Worm (Caenorhabditis elegans) whole organism, young adult: ENCODE results near the gene F56F10.1.

Experiments
- B0019.2 ChIP-seq: fragments of 200-800 bp; sonication (Bioruptor generic); conservative IDR thresholded peaks from 2 replicates; pipeline ENCODE4 v1.3.6; 2022; ENCODE audit warnings: missing genetic modification reagents, missing genetic modification characterization, missing compliant biosample characterization
- B0336.3 ChIP-seq: fragments of 200-800 bp; sonication (Bioruptor generic); IDR thresholded peaks from 2 replicates; pipeline ENCODE4 v1.3.6; 2022; ENCODE audit warnings: missing genetic modification characterization, missing compliant biosample characterization
- D2030.7 ChIP-seq: fragments of 200-800 bp; sonication (Bioruptor generic); IDR thresholded peaks from 2 replicates; pipeline ENCODE4 v1.3.6; 2022; ENCODE audit warnings: missing genetic modification reagents, missing genetic modification characterization, missing compliant biosample characterization
- F10E7.11 ChIP-seq: sonication (generic microtip); optimal IDR thresholded peaks from 2 replicates; lab custom pipeline; 2017; ENCODE audit warnings: mild to moderate bottlenecking, missing genetic modification characterization, moderate library complexity, missing compliant biosample characterization
- F23B12.7 ChIP-seq: sonication (generic microtip); optimal IDR thresholded peaks from 2 replicates; lab custom pipeline; 2017; ENCODE audit warnings: missing genetic modification characterization, mild to moderate bottlenecking, missing compliant biosample characterization, antibody characterized with exemption, moderate library complexity; ENCODE audit not compliant: insufficient read depth
- F39B2.1 ChIP-seq: fragments of 200-800 bp; sonication (Bioruptor generic); IDR thresholded peaks from 2 replicates; pipeline ENCODE4 v1.3.6; 2022; ENCODE audit warnings: missing genetic modification reagents, missing genetic modification characterization, missing compliant biosample characterization
- F52B5.7 ChIP-seq: sonication (generic microtip); optimal IDR thresholded peaks from 2 replicates; lab custom pipeline; 2016; ENCODE audit warnings: mild to moderate bottlenecking, missing genetic modification characterization, missing compliant biosample characterization
- Y53F4B.3 ChIP-seq: fragments of 200-800 bp; sonication (Bioruptor generic); IDR thresholded peaks from 2 replicates; pipeline ENCODE4 v1.3.6; 2022; ENCODE audit warnings: missing genetic modification reagents, missing genetic modification characterization, missing compliant biosample characterization
- Y53G8AR.9 ChIP-seq: fragments of 200-800 bp; sonication (Bioruptor generic); conservative IDR thresholded peaks from 2 replicates; pipeline ENCODE4 v1.3.6; 2022; ENCODE audit warnings: missing genetic modification reagents, missing genetic modification characterization, missing compliant biosample characterization
- Y67H2A.10 ChIP-seq: fragments of 200-800 bp; sonication (Bioruptor generic); conservative IDR thresholded peaks from 2 replicates; pipeline ENCODE4 v1.3.6; 2022; ENCODE audit warnings: missing genetic modification reagents, missing genetic modification characterization, missing compliant biosample characterization
- ZK185.1 ChIP-seq: sonication (generic microtip); optimal IDR thresholded peaks from 2 replicates; lab custom pipeline; 2016; ENCODE audit warnings: mild to moderate bottlenecking, missing genetic modification characterization, missing compliant biosample characterization; ENCODE audit not compliant: poor library complexity, severe bottlenecking
- akir-1 ChIP-seq: fragments of 200-800 bp; sonication (Bioruptor generic); optimal IDR thresholded peaks from 2 replicates; lab custom pipeline; 2018; ENCODE audit warnings: mild to moderate bottlenecking, missing genetic modification characterization, moderate library complexity, missing compliant biosample characterization
- aptf-3 ChIP-seq: fragments of 200-800 bp; sonication (Bioruptor generic); IDR thresholded peaks from 2 replicates; pipeline ENCODE4 v1.3.6; 2022; ENCODE audit warnings: missing genetic modification characterization, missing compliant biosample characterization
- atf-7 ChIP-seq: sonication (generic microtip); optimal IDR thresholded peaks from 2 replicates; lab custom pipeline; 2017; ENCODE audit warnings: mild to moderate bottlenecking, missing genetic modification characterization, missing compliant biosample characterization
- attf-3 ChIP-seq: fragments of 200-800 bp; sonication (Bioruptor generic); conservative IDR thresholded peaks from 2 replicates; pipeline ENCODE4 v1.3.6; 2022; ENCODE audit warnings: missing genetic modification reagents, missing genetic modification characterization, missing compliant biosample characterization
- bed-1 ChIP-seq: fragments of 200-800 bp; sonication (Bioruptor generic); IDR thresholded peaks from 2 replicates; pipeline ENCODE4 v1.3.6; 2022; ENCODE audit warnings: missing genetic modification reagents, missing genetic modification characterization, missing compliant biosample characterization
- bed-2 ChIP-seq: fragments of 200-800 bp; sonication (Bioruptor generic); IDR thresholded peaks from 2 replicates; pipeline ENCODE4 v1.3.6; 2022; ENCODE audit warnings: missing genetic modification reagents, missing genetic modification characterization, missing compliant biosample characterization
- cebp-1 ChIP-seq, 2 experiments: fragments of 200-800 bp in 1 of 2; sonication (Bioruptor generic) in 1 of 2; sonication (generic microtip) in 1 of 2; IDR thresholded peaks in 1 of 2; optimal IDR thresholded peaks in 1 of 2; 2 replicates each; pipeline versions ENCODE4 v1.3.6 to Lab custom; 2017 to 2022; ENCODE audit warnings: missing compliant biosample characterization in 2 of 2, missing genetic modification characterization in 2 of 2, mild to moderate bottlenecking in 1 of 2, missing genetic modification reagents in 1 of 2, moderate library complexity in 1 of 2
- ceh-27 ChIP-seq: fragments of 200-800 bp; sonication (Bioruptor generic); optimal IDR thresholded peaks from 2 replicates; lab custom pipeline; 2018; ENCODE audit warnings: mild to moderate bottlenecking, missing genetic modification characterization, moderate library complexity, missing compliant biosample characterization
- ceh-40 ChIP-seq: fragments of 200-800 bp; sonication (Bioruptor generic); IDR thresholded peaks from 2 replicates; pipeline ENCODE4 v1.3.6; 2022; ENCODE audit warnings: missing genetic modification characterization, missing compliant biosample characterization
- efl-1 ChIP-seq: fragments of 150-350 bp; optimal IDR thresholded peaks from 2 replicates; lab custom pipeline; 2014; ENCODE audit warnings: missing biosample characterization, missing genetic modification reagents, missing genetic modification characterization
- hmg-1.2 ChIP-seq: fragments of 200-800 bp; sonication (Bioruptor generic); IDR thresholded peaks from 2 replicates; pipeline ENCODE4 v1.3.6; 2022; ENCODE audit warnings: missing genetic modification reagents, missing genetic modification characterization, missing compliant biosample characterization
- hmg-20 ChIP-seq: fragments of 200-800 bp; sonication (Bioruptor generic); IDR thresholded peaks from 2 replicates; pipeline ENCODE4 v1.3.6; 2022; ENCODE audit warnings: missing genetic modification reagents, missing genetic modification characterization, missing compliant biosample characterization
- hsf-1 ChIP-seq: fragments of 200-800 bp; sonication (Bioruptor generic); IDR thresholded peaks from 2 replicates; pipeline ENCODE4 v1.3.6; 2022; ENCODE audit warnings: missing genetic modification reagents, missing genetic modification characterization, missing compliant biosample characterization
- lag-1 ChIP-seq: fragments of 200-800 bp; sonication (Bioruptor generic); IDR thresholded peaks from 2 replicates; pipeline ENCODE4 v1.3.6; 2022; ENCODE audit warnings: missing genetic modification reagents, missing genetic modification characterization, missing compliant biosample characterization
- lir-1 ChIP-seq: fragments of 200-800 bp; sonication (Bioruptor generic); conservative IDR thresholded peaks from 2 replicates; pipeline ENCODE4 v1.3.6; 2022; ENCODE audit warnings: missing genetic modification reagents, missing genetic modification characterization, missing compliant biosample characterization
- lsl-1 ChIP-seq: fragments of 200-800 bp; sonication (Bioruptor generic); optimal IDR thresholded peaks from 2 replicates; lab custom pipeline; 2018; ENCODE audit warnings: mild to moderate bottlenecking, missing genetic modification characterization, moderate library complexity, missing compliant biosample characterization
- mes-4 ChIP-seq: sonication (generic microtip); optimal IDR thresholded peaks from 2 replicates; lab custom pipeline; 2016; ENCODE audit warnings: missing genotype, missing genetic modification characterization, missing compliant biosample characterization
- nfyb-1 ChIP-seq: fragments of 200-800 bp; sonication (Bioruptor generic); IDR thresholded peaks from 2 replicates; pipeline ENCODE4 v1.3.6; 2022; ENCODE audit warnings: missing genetic modification reagents, missing genetic modification characterization, missing compliant biosample characterization
- nhr-179 ChIP-seq: sonication (generic microtip); optimal IDR thresholded peaks from 2 replicates; lab custom pipeline; 2016; ENCODE audit warnings: mild to moderate bottlenecking, missing genetic modification characterization, missing compliant biosample characterization
- nhr-27 ChIP-seq: fragments of 200-800 bp; sonication (Bioruptor generic); optimal IDR thresholded peaks from 2 replicates; lab custom pipeline; 2018; ENCODE audit warnings: mild to moderate bottlenecking, missing genetic modification characterization, moderate library complexity, missing compliant biosample characterization
- nhr-80 ChIP-seq: sonication (generic microtip); optimal IDR thresholded peaks from 2 replicates; lab custom pipeline; 2016; ENCODE audit warnings: missing genetic modification characterization, missing compliant biosample characterization
- nhr-90 ChIP-seq: sonication (generic microtip); optimal IDR thresholded peaks from 2 replicates; lab custom pipeline; 2016; ENCODE audit warnings: missing genotype, mild to moderate bottlenecking, missing genetic modification characterization, missing compliant biosample characterization
- pha-4 ChIP-seq: fragments of 150-350 bp; sonication (generic microtip); optimal IDR thresholded peaks from 2 replicates; lab custom pipeline; 2014; ENCODE audit warnings: missing biosample characterization, missing genetic modification reagents, missing genetic modification characterization
- rec-8 ChIP-seq, 2 experiments: sonication (generic microtip); optimal IDR thresholded peaks; 2 replicates each; lab custom pipeline; 2016; ENCODE audit warnings: mild to moderate bottlenecking in 2 of 2, missing genetic modification characterization in 2 of 2, missing genetic modification reagents in 2 of 2, missing genotype in 2 of 2, missing biosample characterization in 1 of 2, missing compliant biosample characterization in 1 of 2, moderate library complexity in 1 of 2
- sdz-38 ChIP-seq: sonication (generic microtip); optimal IDR thresholded peaks from 2 replicates; lab custom pipeline; 2016; ENCODE audit warnings: missing genotype, missing genetic modification characterization, missing compliant biosample characterization
- sea-2 ChIP-seq: fragments of 200-800 bp; sonication (Bioruptor generic); IDR thresholded peaks from 2 replicates; pipeline ENCODE4 v1.3.6; 2022; ENCODE audit warnings: missing genetic modification characterization, missing compliant biosample characterization
- snpc-1.3 ChIP-seq: sonication (generic microtip); optimal IDR thresholded peaks from 2 replicates; lab custom pipeline; 2017; ENCODE audit warnings: missing genetic modification characterization, mild to moderate bottlenecking, missing compliant biosample characterization, antibody characterized with exemption, moderate library complexity, missing genotype, missing genetic modification reagents; ENCODE audit not compliant: insufficient read depth
- xnd-1 ChIP-seq: sonication (generic microtip); optimal IDR thresholded peaks from 2 replicates; lab custom pipeline; 2016; ENCODE audit warnings: missing genotype, missing genetic modification reagents, missing genetic modification characterization, missing compliant biosample characterization
- zfh-2 ChIP-seq: fragments of 200-800 bp; sonication (Bioruptor generic); conservative IDR thresholded peaks from 2 replicates; pipeline ENCODE4 v1.3.6; 2022; ENCODE audit warnings: missing genetic modification reagents, missing genetic modification characterization, missing compliant biosample characterization
- ztf-18 ChIP-seq: sonication (generic microtip); optimal IDR thresholded peaks from 2 replicates; lab custom pipeline; 2016; ENCODE audit warnings: missing genotype, mild to moderate bottlenecking, missing genetic modification characterization, missing compliant biosample characterization
- ztf-3 ChIP-seq: fragments of 200-800 bp; sonication (Bioruptor generic); optimal IDR thresholded peaks from 2 replicates; lab custom pipeline; 2018; ENCODE audit warnings: mild to moderate bottlenecking, missing genetic modification characterization, missing compliant biosample characterization

The F56F10.1 gene

ce11 chrX:924495-925008 lies 52.1 kb downstream of the F56F10.1 start, which contains the start of the genes pifk-1 and tbc-11 (continued):
- no peak for TF ChIP-seq nhr-179
- TF ChIP-seq F23B12.7 (tag; lab: Kevin White, UChicago), result peak; percentile 71
- peak; percentile 24 for TF ChIP-seq ceh-27
- TF ChIP-seq akir-1 (GFP tag; lab: Kevin White, UChicago), result no peak
- TF ChIP-seq D2030.7 (GFP tag; lab: Robert Waterston, UW), result no peak
- TF ChIP-seq nhr-27, result no peak
- no peak for TF ChIP-seq Y53G8AR.9 (GFP tag; lab: Robert Waterston, UW)
- TF ChIP-seq hmg-20 (GFP tag; lab: Robert Waterston, UW), result no peak
- no peak for TF ChIP-seq lsl-1 (GFP tag; lab: Kevin White, UChicago)
- TF ChIP-seq Y53F4B.3 (GFP tag; lab: Robert Waterston, UW), result no peak
- TF ChIP-seq bed-1 (GFP tag; lab: Robert Waterston, UW), result no peak
- no peak for TF ChIP-seq F39B2.1 (GFP tag; lab: Robert Waterston, UW)
- TF ChIP-seq sea-2 (GFP tag; lab: Robert Waterston, UW), result no peak
- TF ChIP-seq efl-1 (GFP tag; lab: Kevin White, UChicago), result no peak
- no peak for TF ChIP-seq mes-4 (tag; lab: Kevin White, UChicago)
- TF ChIP-seq B0019.2, result no peak
- TF ChIP-seq atf-7, result no peak
- no peak for TF ChIP-seq ZK185.1 (tag; lab: Kevin White, UChicago)
- TF ChIP-seq rec-8 (tag; optimal IDR thresholded peaks at IDR 0.05; lab: Kevin White, UChicago), result no peak
- TF ChIP-seq bed-2 (GFP tag; lab: Robert Waterston, UW), result no peak
- TF ChIP-seq nhr-80, result peak; percentile 75
- no peak for TF ChIP-seq Y67H2A.10 (GFP tag; lab: Robert Waterston, UW)
- TF ChIP-seq xnd-1, result no peak
- no peak for TF ChIP-seq F10E7.11
- no peak for TF ChIP-seq ztf-18 (tag; lab: Kevin White, UChicago)
- TF ChIP-seq zfh-2 (GFP tag; lab: Robert Waterston, UW), result no peak
- TF ChIP-seq lir-1 (GFP tag; lab: Robert Waterston, UW), result no peak
- no peak for TF ChIP-seq ztf-3 (GFP tag; lab: Kevin White, UChicago)
- TF ChIP-seq snpc-1.3 (tag; lab: Kevin White, UChicago), result no peak
- no peak for TF ChIP-seq F52B5.7 (tag; lab: Kevin White, UChicago)
- no peak for TF ChIP-seq attf-3
- no peak for TF ChIP-seq nhr-90
- no peak for TF ChIP-seq aptf-3 (GFP tag; lab: Robert Waterston, UW)
- TF ChIP-seq ceh-40 (GFP tag; lab: Robert Waterston, UW), result no peak
- no peak for TF ChIP-seq B0336.3 (GFP tag; lab: Robert Waterston, UW)
- TF ChIP-seq hmg-1.2 (GFP tag; lab: Robert Waterston, UW), result peak; percentile 9; the same call in 1 of the 2 replicates
- TF ChIP-seq pha-4 (tag; lab: Kevin White, UChicago), result no peak
- TF ChIP-seq lag-1 (GFP tag; lab: Robert Waterston, UW), result no peak
- no peak for TF ChIP-seq nfyb-1 (GFP tag; lab: Robert Waterston, UW)
- TF ChIP-seq hsf-1 (GFP tag; lab: Robert Waterston, UW), result no peak
- TF ChIP-seq sdz-38 (tag; lab: Kevin White, UChicago), result no peak
- no peak for TF ChIP-seq cebp-1 (GFP tag; IDR thresholded peaks at IDR 0.05; lab: Robert Waterston, UW)
- TF ChIP-seq cebp-1 (tag; optimal IDR thresholded peaks at IDR 0.05; lab: Kevin White, UChicago), result no peak
